Fruit fly (Drosophila melanogaster) whole organism, embryonic: ENCODE results near the gene CG34353.

ENCODE experiments used
- CG10147 ChIP-seq: fragments of 200-800 bp; sonication (Bioruptor generic); optimal IDR thresholded peaks from 2 replicates; lab custom pipeline; 2019; ENCODE audit warnings: missing biosample characterization, mild to moderate bottlenecking, missing genetic modification characterization, moderate library complexity
- CG11085 ChIP-seq: fragments of 200-800 bp; sonication (Bioruptor generic); IDR thresholded peaks from 2 replicates; pipeline ENCODE4 v1.3.6; 2022; ENCODE audit warnings: missing biosample characterization, missing genetic modification characterization
- CG1233 ChIP-seq: fragments of 200-800 bp; sonication (Bioruptor generic); optimal IDR thresholded peaks from 4 replicates; lab custom pipeline; 2018; ENCODE audit warnings: missing biosample characterization, mild to moderate bottlenecking, missing genetic modification characterization
- CG14441 ChIP-seq: fragments of 200-800 bp; sonication (Bioruptor generic); IDR thresholded peaks from 2 replicates; pipeline ENCODE4 v1.3.6; 2022; ENCODE audit warnings: missing biosample characterization, missing genetic modification characterization
- CG5953 ChIP-seq: fragments of 200-800 bp; sonication (Bioruptor generic); IDR thresholded peaks from 2 replicates; pipeline ENCODE4 v1.3.6; 2022; ENCODE audit warnings: missing biosample characterization, missing genetic modification characterization
- HmgZ ChIP-seq: fragments of 200-800 bp; sonication (Bioruptor generic); optimal IDR thresholded peaks from 2 replicates; lab custom pipeline; 2018; ENCODE audit warnings: missing biosample characterization, mild to moderate bottlenecking, missing genetic modification characterization
- Nf-YA ChIP-seq: fragments of 200-800 bp; sonication (Bioruptor generic); IDR thresholded peaks from 2 replicates; pipeline ENCODE4 v1.3.6; 2022; ENCODE audit warnings: missing biosample characterization, missing genetic modification characterization
- br ChIP-seq: fragments of >200 bp; optimal IDR thresholded peaks from 2 replicates; lab custom pipeline; 2017
- crc ChIP-seq: fragments of 200-800 bp; sonication (Bioruptor generic); optimal IDR thresholded peaks from 2 replicates; lab custom pipeline; 2016; ENCODE audit warnings: missing biosample characterization, missing genetic modification characterization
- nmo ChIP-seq: fragments of 200-800 bp; sonication (Bioruptor generic); optimal IDR thresholded peaks from 2 replicates; lab custom pipeline; 2018; ENCODE audit warnings: missing biosample characterization, mild to moderate bottlenecking, missing genetic modification characterization, moderate library complexity
- tx ChIP-seq: fragments of 200-800 bp; sonication (Bioruptor generic); optimal IDR thresholded peaks from 2 replicates; lab custom pipeline; 2016; ENCODE audit warnings: missing biosample characterization, missing genetic modification characterization

DNA sequence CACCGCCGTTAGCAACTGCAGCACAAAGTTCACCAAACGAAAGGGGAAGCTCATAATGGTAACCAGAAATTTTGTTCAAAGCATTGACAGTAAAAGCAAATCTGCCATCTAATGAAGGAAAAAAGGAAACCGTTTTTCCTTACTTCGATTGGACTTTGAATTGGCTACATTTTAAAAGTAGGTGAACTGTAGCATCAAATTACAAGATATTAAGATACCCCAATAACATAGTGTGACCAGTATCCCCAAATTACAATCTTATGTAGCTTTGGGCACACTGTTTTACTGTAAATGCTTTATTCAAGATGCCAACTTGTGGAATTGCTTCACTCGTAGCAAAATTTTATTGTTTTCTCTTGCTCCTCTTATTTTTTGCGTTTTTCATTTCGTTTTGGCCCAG lies 33.4 kb downstream of the CG34353 start, which contains the start of gene CG12426:
- TF ChIP-seq crc (GFP tag; lab: Kevin White, UChicago) (no peak), HmgZ (no peak), nmo (no peak), CG14441 (GFP tag; lab: Robert Waterston, UW) (no peak), CG10147 (GFP tag; lab: Kevin White, UChicago) (no peak), CG5953 (GFP tag; lab: Robert Waterston, UW) (no peak), Nf-YA (GFP tag; lab: Robert Waterston, UW) (no peak), CG11085 (GFP tag; lab: Robert Waterston, UW) (no peak), tx (GFP tag; lab: Kevin White, UChicago) (no peak), CG1233 (GFP tag; lab: Kevin White, UChicago) (no peak), br (lab: Kevin White, UChicago) (no peak)
